Worm (Caenorhabditis elegans): ENCODE measurements around the gene F28H7.8.
A peak's percentile ranks its signal among the peaks of the same experiment; 100 is the strongest.

F28H7.8 gene

DNA sequence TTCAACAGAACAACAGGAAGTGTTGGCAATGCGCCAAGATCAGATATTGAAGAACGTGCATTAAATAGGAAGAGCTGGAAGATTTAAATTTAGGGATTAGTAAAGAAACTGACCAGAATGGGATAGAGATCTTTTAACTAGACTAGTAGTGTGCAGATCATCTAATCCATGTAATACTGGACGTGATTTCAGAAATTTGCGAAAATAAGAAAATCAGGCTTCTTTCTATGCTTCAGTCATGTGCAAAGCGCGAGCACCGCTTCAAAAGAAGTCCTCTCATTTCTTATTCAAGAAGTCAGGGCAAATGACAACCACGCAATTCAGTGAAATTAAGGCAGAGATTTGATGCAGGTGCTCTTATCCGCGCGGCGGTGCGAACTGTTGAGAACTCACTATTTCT, 40.7 kb upstream of the F28H7.8 start:
- TF ChIP-seq bed-3 (GFP tag; optimal IDR thresholded peaks at IDR 0.05) (no peak), ces-1 (GFP tag; optimal IDR thresholded peaks at IDR 0.05) (no peak), unc-62 (GFP tag; optimal IDR thresholded peaks at IDR 0.05) (no peak), pha-4 (tag; optimal IDR thresholded peaks at IDR 0.05) (no peak), M03D4.4 (tag; optimal IDR thresholded peaks at IDR 0.05) (no peak), zip-8 (tag; optimal IDR thresholded peaks at IDR 0.05) (no peak)

ce11 chrV:10719019-10719832, 39.5 kb upstream of the F28H7.8 start:
- TF ChIP-seq sptf-1 (tag; optimal IDR thresholded peaks at IDR 0.05) (no peak), tbx-8 (GFP tag; optimal IDR thresholded peaks at IDR 0.05) (no peak), ham-2 (GFP tag; optimal IDR thresholded peaks at IDR 0.05) (no peak), ceh-43 (GFP tag; optimal IDR thresholded peaks at IDR 0.05) (no peak), ces-1 (GFP tag; optimal IDR thresholded peaks at IDR 0.05) (no peak), mab-5 (tag; optimal IDR thresholded peaks at IDR 0.05) (no peak), nhr-76 (tag; optimal IDR thresholded peaks at IDR 0.05) (no peak), unc-120 (tag; optimal IDR thresholded peaks at IDR 0.05; ENCODE audit: poor library complexity, severe bottlenecking) (peak; percentile 52), M03D4.4 (tag; optimal IDR thresholded peaks at IDR 0.05) (no peak), bed-3 (GFP tag; optimal IDR thresholded peaks at IDR 0.05) (no peak), hlh-1 (tag; optimal IDR thresholded peaks at IDR 0.05) (peak; percentile 22)

ce11 chrV:10719833-10720170, 39.0 kb upstream of the F28H7.8 start:
- TF ChIP-seq tbx-8 (GFP tag; optimal IDR thresholded peaks at IDR 0.05) (no peak), bed-3 (GFP tag; optimal IDR thresholded peaks at IDR 0.05) (no peak), nhr-76 (tag; optimal IDR thresholded peaks at IDR 0.05) (no peak), snpc-4 (tag; optimal IDR thresholded peaks at IDR 0.05) (no peak), M03D4.4 (tag; optimal IDR thresholded peaks at IDR 0.05) (no peak), hlh-1 (tag; optimal IDR thresholded peaks at IDR 0.05) (peak; percentile 29), sptf-1 (tag; optimal IDR thresholded peaks at IDR 0.05) (no peak), ham-2 (GFP tag; optimal IDR thresholded peaks at IDR 0.05) (peak; percentile 39)

DNA sequence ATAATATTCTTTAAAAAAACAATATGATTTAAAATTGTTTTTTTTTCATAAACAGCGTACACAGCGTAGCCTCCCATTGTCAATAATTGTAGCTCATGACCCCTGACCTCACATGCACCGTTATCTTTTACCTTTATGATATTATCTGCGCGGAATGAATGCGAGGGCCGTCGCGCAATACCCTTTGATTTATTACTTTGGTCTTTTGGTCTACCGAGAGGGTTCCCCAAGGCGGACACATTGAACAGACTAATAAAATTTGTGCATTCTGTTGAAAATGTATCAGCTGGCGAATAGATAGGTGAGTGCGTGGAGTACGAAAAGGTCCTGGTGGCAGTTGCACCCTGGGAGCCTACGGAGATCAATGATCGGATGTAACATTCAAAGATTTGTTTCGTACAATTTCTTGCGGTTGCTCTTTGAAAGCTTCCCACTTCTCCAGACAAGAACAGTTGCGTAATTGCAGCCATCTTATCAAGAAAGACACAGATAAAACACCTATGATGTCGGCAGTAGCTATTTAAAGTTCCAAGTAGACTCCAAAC, 38.4 kb upstream of the F28H7.8 start:
- TF ChIP-seq ces-1 (GFP tag; optimal IDR thresholded peaks at IDR 0.05) (peak; percentile 16), lsy-2 (tag; optimal IDR thresholded peaks at IDR 0.05) (no peak), unc-62 (GFP tag; optimal IDR thresholded peaks at IDR 0.05) (peak; percentile 82), ztf-11 (tag; optimal IDR thresholded peaks at IDR 0.05) (no peak), ceh-83 (GFP tag; optimal IDR thresholded peaks at IDR 0.05) (no peak), lin-13 (tag; optimal IDR thresholded peaks at IDR 0.05) (no peak), snpc-4 (tag; optimal IDR thresholded peaks at IDR 0.05) (no peak), sptf-1 (tag; optimal IDR thresholded peaks at IDR 0.05) (no peak), ceh-43 (GFP tag; optimal IDR thresholded peaks at IDR 0.05) (no peak), tbx-8 (GFP tag; optimal IDR thresholded peaks at IDR 0.05) (no peak), zip-8 (tag; optimal IDR thresholded peaks at IDR 0.05) (no peak), nhr-2 (tag; optimal IDR thresholded peaks at IDR 0.05) (peak; percentile 79), nhr-12 (tag; optimal IDR thresholded peaks at IDR 0.05) (no peak), hlh-1 (tag; optimal IDR thresholded peaks at IDR 0.05) (peak; percentile 98), elt-1 (tag; optimal IDR thresholded peaks at IDR 0.05; ENCODE audit: borderline replicate concordance, insufficient read depth) (peak; percentile 68), mab-5 (tag; optimal IDR thresholded peaks at IDR 0.05) (peak; percentile 65), flh-1 (GFP tag; optimal IDR thresholded peaks at IDR 0.05) (no peak), pha-4 (tag; optimal IDR thresholded peaks at IDR 0.05) (no peak), mep-1 (tag; optimal IDR thresholded peaks at IDR 0.05) (no peak), drap-1 (GFP tag; optimal IDR thresholded peaks at IDR 0.05) (no peak)

ce11 chrV:10720876-10721275, 37.9 kb upstream of the F28H7.8 start:
- no peak for TF ChIP-seq elt-1 (tag; optimal IDR thresholded peaks at IDR 0.05; ENCODE audit: borderline replicate concordance, insufficient read depth)
- TF ChIP-seq drap-1 (GFP tag; optimal IDR thresholded peaks at IDR 0.05): no peak
- TF ChIP-seq snpc-4 (tag; optimal IDR thresholded peaks at IDR 0.05): no peak
- TF ChIP-seq nhr-28 (tag; optimal IDR thresholded peaks at IDR 0.05): no peak
- TF ChIP-seq sptf-1 (tag; optimal IDR thresholded peaks at IDR 0.05): no peak
- TF ChIP-seq bed-3 (GFP tag; optimal IDR thresholded peaks at IDR 0.05): no peak
- no peak for TF ChIP-seq nhr-2 (tag; optimal IDR thresholded peaks at IDR 0.05)
- TF ChIP-seq ceh-39 (tag; optimal IDR thresholded peaks at IDR 0.05): no peak
- TF ChIP-seq lsy-2 (tag; optimal IDR thresholded peaks at IDR 0.05): no peak
- no peak for TF ChIP-seq mep-1 (tag; optimal IDR thresholded peaks at IDR 0.05)
- TF ChIP-seq ces-1 (GFP tag; optimal IDR thresholded peaks at IDR 0.05): no peak
- TF ChIP-seq elt-3 (tag; optimal IDR thresholded peaks at IDR 0.05): no peak
